Worm (Caenorhabditis elegans) whole organism, L1 larva: ENCODE measurements around the gene T23E1.3.
A peak's percentile ranks its signal among the peaks of the same experiment; 100 is the strongest.

Source experiments
- efl-1 ChIP-seq, 4 experiments: fragments of 150-350 bp; optimal IDR thresholded peaks in 3 of 4; peaks in 1 of 4; 1 replicate in 1 of 4; 2 replicates in 3 of 4; lab custom pipeline; 2014; ENCODE audit warnings: missing biosample characterization in 2 of 4, missing genetic modification characterization in 2 of 4, missing genetic modification reagents in 2 of 4
- fkh-8 ChIP-seq: sonication (generic microtip); optimal IDR thresholded peaks from 2 replicates; lab custom pipeline; 2016; ENCODE audit warnings: mild to moderate bottlenecking, missing genetic modification characterization, missing compliant biosample characterization

The T23E1.3 gene

DNA sequence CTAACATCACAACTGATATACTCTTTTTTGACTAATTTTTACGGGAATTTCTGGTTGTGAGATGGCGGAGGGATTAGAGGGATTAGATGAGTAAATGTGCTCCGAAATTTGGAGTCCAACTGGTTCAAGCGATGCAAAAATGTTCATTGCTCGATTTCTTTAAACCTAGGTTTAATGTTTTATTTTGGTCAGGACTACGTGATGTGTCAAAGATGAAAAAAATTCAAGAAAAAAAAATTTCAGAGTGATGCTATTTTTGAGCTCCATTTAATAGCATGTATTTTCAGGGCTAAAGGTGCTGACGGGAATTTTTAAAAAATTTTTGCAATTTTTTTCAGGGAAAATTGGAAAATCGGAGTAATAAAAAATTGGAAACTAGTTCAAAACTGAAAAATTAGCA is 50.7 kb downstream of the T23E1.3 start:
- TF ChIP-seq efl-1 (optimal IDR thresholded peaks at IDR 0.05; lab: Kevin White, UChicago) (no peak), efl-1 (GFP tag; optimal IDR thresholded peaks at IDR 0.05 in 1 of 2; lab: Kevin White, UChicago) (no peak), fkh-8 (tag; lab: Kevin White, UChicago) (peak; percentile 59)
